Worm (Caenorhabditis elegans): Measurements from ENCODE around the gene F49C12.3.

DNA sequence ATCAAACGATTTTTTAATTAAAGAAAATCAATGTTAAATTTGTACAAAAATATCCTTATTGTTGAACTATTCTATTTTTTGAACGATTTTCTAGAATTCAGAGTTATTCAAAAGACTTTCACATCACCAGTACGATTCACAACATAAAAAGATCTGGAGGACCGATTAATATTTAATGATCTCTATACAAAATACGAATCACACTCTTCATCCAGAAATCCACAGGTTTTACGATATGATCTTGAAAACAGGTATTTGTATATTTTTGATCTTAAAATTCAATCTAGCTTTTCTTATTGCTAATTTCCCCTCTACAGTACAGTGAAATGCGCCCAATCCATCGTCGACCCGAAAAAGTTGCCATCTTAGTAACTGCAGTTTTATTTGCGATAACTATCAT is 4.4 kb downstream of the F49C12.3 start, which contains the start of gene F49C12.5:
- TF ChIP-seq ceh-19 (GFP tag; optimal IDR thresholded peaks at IDR 0.05) (no peak), pha-4 (tag; optimal IDR thresholded peaks at IDR 0.05) (no peak), elt-2 (tag; optimal IDR thresholded peaks at IDR 0.05) (no peak), C08G9.2 (tag; optimal IDR thresholded peaks at IDR 0.05) (no peak), unc-86 (tag; optimal IDR thresholded peaks at IDR 0.05) (no peak), hlh-30 (tag; optimal IDR thresholded peaks at IDR 0.05; ENCODE audit: insufficient read depth) (no peak), gmeb-2 (tag; optimal IDR thresholded peaks at IDR 0.05) (no peak), che-1 (tag; optimal IDR thresholded peaks at IDR 0.05) (no peak), elt-4 (tag; optimal IDR thresholded peaks at IDR 0.05) (no peak), lim-6 (tag; optimal IDR thresholded peaks at IDR 0.05) (no peak), nhr-11 (tag; optimal IDR thresholded peaks at IDR 0.05) (no peak)

Measured in whole organism, late embryonic.